Fruit fly (Drosophila melanogaster): Measurements from ENCODE around the gene CG12541.

- no peak for TF ChIP-seq CG10348 (GFP tag; IDR thresholded peaks at IDR 0.05)
- peak; percentile 90 for TF ChIP-seq Snoo (tag; optimal IDR thresholded peaks at IDR 0.05)
- TF ChIP-seq CG32121 (GFP tag; IDR thresholded peaks at IDR 0.05): peak; percentile 54
- TF ChIP-seq fd96Ca (GFP tag; IDR thresholded peaks at IDR 0.05): peak; percentile 60; the same call in 2 of the 3 replicates
- peak; percentile 80; the same call in 2 of the 3 replicates for TF ChIP-seq CG4496 (GFP tag; IDR thresholded peaks at IDR 0.05)
- peak; percentile 64 for TF ChIP-seq Ets98B (GFP tag; IDR thresholded peaks at IDR 0.05)
These were observed 80.5 kb downstream of the CG12541 start for dm6 chrX:6985182-6985851.
